Fruit fly (Drosophila melanogaster): ENCODE results near the gene cac.

cac gene

dm6 chrX:11984987-11985386, at the start of gene cac:
TSS of gene cac (minus strand) at chrX:11985087.
- TF ChIP-seq usp (GFP tag; optimal IDR thresholded peaks at IDR 0.05) (no peak), EcR (GFP tag; optimal IDR thresholded peaks at IDR 0.05) (no peak), Dll (optimal IDR thresholded peaks at IDR 0.05) (no peak), CG8478 (optimal IDR thresholded peaks at IDR 0.05) (no peak)

dm6 chrX:12032136-12032682, 47.3 kb upstream of the cac start, which contains the start of gene Cyp318a1:
TSS of gene Cyp318a1 (plus strand) at chrX:12032632.
- no peak for TF ChIP-seq Dll (optimal IDR thresholded peaks at IDR 0.05)
- TF ChIP-seq psq (optimal IDR thresholded peaks at IDR 0.05): no peak
- TF ChIP-seq usp (GFP tag; optimal IDR thresholded peaks at IDR 0.05): no peak
- no peak for TF ChIP-seq EcR (GFP tag; optimal IDR thresholded peaks at IDR 0.05)
- TF ChIP-seq pan (optimal IDR thresholded peaks at IDR 0.05): no peak
- no peak for TF ChIP-seq CG8478 (optimal IDR thresholded peaks at IDR 0.05)

- TF ChIP-seq EcR (GFP tag; optimal IDR thresholded peaks at IDR 0.05): no peak
- TF ChIP-seq psq (optimal IDR thresholded peaks at IDR 0.05): no peak
- no peak for TF ChIP-seq CG8478 (optimal IDR thresholded peaks at IDR 0.05)
- no peak for TF ChIP-seq Dll (optimal IDR thresholded peaks at IDR 0.05)
- TF ChIP-seq usp (GFP tag; optimal IDR thresholded peaks at IDR 0.05): no peak
- TF ChIP-seq pan (optimal IDR thresholded peaks at IDR 0.05): no peak
These were observed 46.5 kb upstream of the cac start, which contains the start of gene Cyp311a1 for dm6 chrX:12031400-12031799. TSS of gene Cyp311a1 (minus strand) at chrX:12031465.

dm6 chrX:12028825-12029514, 44.1 kb upstream of the cac start, which contains the start of gene Usp7:
TSS of gene Usp7 (minus strand) at chrX:12029032.
- TF ChIP-seq EcR (GFP tag; optimal IDR thresholded peaks at IDR 0.05) (no peak), CG8478 (optimal IDR thresholded peaks at IDR 0.05) (no peak), pan (optimal IDR thresholded peaks at IDR 0.05) (no peak), usp (GFP tag; optimal IDR thresholded peaks at IDR 0.05) (no peak), psq (optimal IDR thresholded peaks at IDR 0.05) (no peak), Dll (optimal IDR thresholded peaks at IDR 0.05) (no peak)

- no peak for TF ChIP-seq Dll (optimal IDR thresholded peaks at IDR 0.05)
- TF ChIP-seq pan (optimal IDR thresholded peaks at IDR 0.05): no peak
- no peak for TF ChIP-seq CG8478 (optimal IDR thresholded peaks at IDR 0.05)
- TF ChIP-seq EcR (GFP tag; optimal IDR thresholded peaks at IDR 0.05): no peak
- TF ChIP-seq psq (optimal IDR thresholded peaks at IDR 0.05): no peak
These were observed 36.9 kb upstream of the cac start for dm6 chrX:12021750-12022149.

- TF ChIP-seq usp (GFP tag; optimal IDR thresholded peaks at IDR 0.05) (no peak), pan (optimal IDR thresholded peaks at IDR 0.05) (no peak), psq (optimal IDR thresholded peaks at IDR 0.05) (no peak), CG8478 (optimal IDR thresholded peaks at IDR 0.05) (no peak), Dll (optimal IDR thresholded peaks at IDR 0.05) (no peak), EcR (GFP tag; optimal IDR thresholded peaks at IDR 0.05) (no peak)
These were observed 36.0 kb upstream of the cac start, which contains the start of gene Tango4 for dm6 chrX:12020857-12021256. TSS of gene Tango4 (plus strand) at chrX:12021068.

dm6 chrX:12018440-12019101, 33.7 kb upstream of the cac start, which contains the start of gene Lsm12a:
TSS of gene Lsm12a (plus strand) at chrX:12018640.
- TF ChIP-seq usp (GFP tag; optimal IDR thresholded peaks at IDR 0.05) (no peak), CG8478 (optimal IDR thresholded peaks at IDR 0.05) (peak; percentile 13)

dm6 chrX:12017815-12018439, 33.0 kb upstream of the cac start, which contains the start of gene Chrac-16:
TSS of gene Chrac-16 (minus strand) at chrX:12017961.
- TF ChIP-seq pan (optimal IDR thresholded peaks at IDR 0.05): no peak
- TF ChIP-seq EcR (GFP tag; optimal IDR thresholded peaks at IDR 0.05): no peak
- no peak for TF ChIP-seq CG8478 (optimal IDR thresholded peaks at IDR 0.05)
- no peak for TF ChIP-seq usp (GFP tag; optimal IDR thresholded peaks at IDR 0.05)

- TF ChIP-seq psq (optimal IDR thresholded peaks at IDR 0.05) (no peak), pan (optimal IDR thresholded peaks at IDR 0.05) (no peak), Dll (optimal IDR thresholded peaks at IDR 0.05) (no peak), EcR (GFP tag; optimal IDR thresholded peaks at IDR 0.05) (no peak), usp (GFP tag; optimal IDR thresholded peaks at IDR 0.05) (no peak), CG8478 (optimal IDR thresholded peaks at IDR 0.05) (no peak)
These were observed 30.0 kb upstream of the cac start for dm6 chrX:12014800-12015389.

- no peak for TF ChIP-seq pan (optimal IDR thresholded peaks at IDR 0.05)
- TF ChIP-seq Dll (optimal IDR thresholded peaks at IDR 0.05): no peak
- no peak for TF ChIP-seq usp (GFP tag; optimal IDR thresholded peaks at IDR 0.05)
- no peak for TF ChIP-seq CG8478 (optimal IDR thresholded peaks at IDR 0.05)
- no peak for TF ChIP-seq EcR (GFP tag; optimal IDR thresholded peaks at IDR 0.05)
- TF ChIP-seq psq (optimal IDR thresholded peaks at IDR 0.05): no peak
These were observed 29.2 kb upstream of the cac start for dm6 chrX:12014131-12014530.

dm6 chrX:12013098-12013493, 28.2 kb upstream of the cac start:
- TF ChIP-seq CG8478 (optimal IDR thresholded peaks at IDR 0.05): no peak
- no peak for TF ChIP-seq Dll (optimal IDR thresholded peaks at IDR 0.05)
- TF ChIP-seq psq (optimal IDR thresholded peaks at IDR 0.05): no peak
- TF ChIP-seq EcR (GFP tag; optimal IDR thresholded peaks at IDR 0.05): no peak

Measured in whole organism.